Fruit fly (Drosophila melanogaster) whole organism, embryonic: ENCODE data around the gene CG7568.

Experiments
- Blimp-1 ChIP-seq: fragments of 200-800 bp; sonication (Bioruptor generic); optimal IDR thresholded peaks from 3 replicates; lab custom pipeline; 2018; ENCODE audit warnings: missing biosample characterization, missing genetic modification characterization, mild to moderate bottlenecking, moderate library complexity, missing genetic modification reagents
- CG11696 ChIP-seq: fragments of 200-800 bp; sonication (Bioruptor generic); IDR thresholded peaks from 2 replicates; pipeline ENCODE4 v1.3.6; 2022; ENCODE audit warnings: missing biosample characterization, missing genetic modification characterization
- CG14710 ChIP-seq: fragments of 200-800 bp; sonication (Bioruptor generic); optimal IDR thresholded peaks from 3 replicates; lab custom pipeline; 2019; ENCODE audit warnings: missing biosample characterization, mild to moderate bottlenecking, missing genetic modification characterization, moderate library complexity
- CG15514 ChIP-seq: fragments of 200-800 bp; sonication (Bioruptor generic); optimal IDR thresholded peaks from 3 replicates; lab custom pipeline; 2017; ENCODE audit warnings: missing biosample characterization, missing genetic modification characterization, mild to moderate bottlenecking, moderate library complexity, missing genetic modification reagents
- CG16815 ChIP-seq: fragments of 200-800 bp; sonication (Bioruptor generic); optimal IDR thresholded peaks from 3 replicates; lab custom pipeline; 2017; ENCODE audit warnings: missing biosample characterization, mild to moderate bottlenecking, missing genetic modification characterization
- CG17328 ChIP-seq: fragments of 200-800 bp; sonication (Bioruptor generic); IDR thresholded peaks from 2 replicates; pipeline ENCODE4 v1.3.6; 2022; ENCODE audit warnings: missing biosample characterization, missing genetic modification characterization
- CG17361 ChIP-seq: fragments of 200-800 bp; sonication (Bioruptor generic); IDR thresholded peaks from 3 replicates; pipeline ENCODE4 v1.3.6; 2022; ENCODE audit warnings: missing biosample characterization, missing genetic modification characterization
- CG17912 ChIP-seq: fragments of 200-800 bp; sonication (Bioruptor generic); optimal IDR thresholded peaks from 2 replicates; lab custom pipeline; 2018; ENCODE audit warnings: missing biosample characterization, mild to moderate bottlenecking, missing genetic modification characterization
- CG30431 ChIP-seq: fragments of 200-800 bp; sonication (Bioruptor generic); optimal IDR thresholded peaks from 2 replicates; lab custom pipeline; 2017; ENCODE audit warnings: missing biosample characterization, missing genetic modification characterization
- CG31441 ChIP-seq: fragments of 200-800 bp; sonication (Bioruptor generic); IDR thresholded peaks from 2 replicates; pipeline ENCODE4 v1.3.6; 2022; ENCODE audit warnings: missing biosample characterization, missing genetic modification characterization
- CG3838 ChIP-seq: fragments of 200-800 bp; sonication (Bioruptor generic); optimal IDR thresholded peaks from 3 replicates; lab custom pipeline; 2016; ENCODE audit warnings: missing biosample characterization, missing genetic modification characterization
- CG4424 ChIP-seq: fragments of 200-800 bp; sonication (Bioruptor generic); optimal IDR thresholded peaks from 3 replicates; lab custom pipeline; 2016; ENCODE audit warnings: missing biosample characterization, missing genetic modification characterization
- CG6654 ChIP-seq: fragments of 200-800 bp; sonication (Bioruptor generic); optimal IDR thresholded peaks from 2 replicates; lab custom pipeline; 2017; ENCODE audit warnings: missing biosample characterization, mild to moderate bottlenecking, missing genetic modification characterization
- CG8359 ChIP-seq: fragments of 200-800 bp; sonication (Bioruptor generic); optimal IDR thresholded peaks from 2 replicates; lab custom pipeline; 2017; ENCODE audit warnings: missing biosample characterization, mild to moderate bottlenecking, missing genetic modification characterization, borderline replicate concordance
- Camta ChIP-seq: fragments of 200-800 bp; sonication (Bioruptor generic); optimal IDR thresholded peaks from 2 replicates; lab custom pipeline; 2016; ENCODE audit warnings: missing biosample characterization, missing genetic modification characterization
- CoRest ChIP-seq: fragments of 200-800 bp; sonication (Bioruptor generic); optimal IDR thresholded peaks from 3 replicates; lab custom pipeline; 2018; ENCODE audit warnings: missing biosample characterization, mild to moderate bottlenecking, missing genetic modification characterization, moderate library complexity
- D19A ChIP-seq: fragments of 200-800 bp; optimal IDR thresholded peaks from 3 replicates; lab custom pipeline; 2019; ENCODE audit warnings: missing biosample characterization, mild to moderate bottlenecking, missing genetic modification characterization, moderate library complexity
- Dref ChIP-seq: fragments of 200-800 bp; sonication (Bioruptor generic); IDR thresholded peaks from 2 replicates; pipeline ENCODE4 v1.3.6; 2022; ENCODE audit warnings: missing biosample characterization, missing genetic modification characterization
- Eip74EF ChIP-seq, 2 experiments: fragments of 200-800 bp in 1 of 2; fragments of >200 bp in 1 of 2; sonication (Bioruptor generic) in 1 of 2; optimal IDR thresholded peaks; 2 replicates each; lab custom pipeline; 2017 to 2019; ENCODE audit warnings: missing biosample characterization in 2 of 2, missing genetic modification characterization in 2 of 2, mild to moderate bottlenecking in 1 of 2, moderate library complexity in 1 of 2
- HLH54F ChIP-seq: fragments of 200-800 bp; sonication (Bioruptor generic); optimal IDR thresholded peaks from 3 replicates; lab custom pipeline; 2016; ENCODE audit warnings: missing biosample characterization, missing genetic modification characterization
- Jarid2 ChIP-seq: fragments of 200-800 bp; sonication (Bioruptor generic); optimal IDR thresholded peaks from 3 replicates; lab custom pipeline; 2017; ENCODE audit warnings: mild to moderate bottlenecking, missing biosample characterization, missing genetic modification reagents, missing genetic modification characterization
- Lpt ChIP-seq: fragments of >200 bp; optimal IDR thresholded peaks from 2 replicates; lab custom pipeline; 2018; ENCODE audit warnings: missing biosample characterization, missing genetic modification characterization
- Mes4 ChIP-seq: fragments of 200-800 bp; sonication (Bioruptor generic); optimal IDR thresholded peaks from 2 replicates; lab custom pipeline; 2016; ENCODE audit warnings: missing biosample characterization, missing genetic modification characterization
- Opbp ChIP-seq: fragments of 200-800 bp; sonication (Bioruptor generic); IDR thresholded peaks from 3 replicates; pipeline ENCODE4 v1.3.6; 2022; ENCODE audit warnings: missing biosample characterization, missing genetic modification characterization; ENCODE audit not compliant: partially characterized antibody
- Ravus ChIP-seq: fragments of 200-800 bp; sonication (Bioruptor generic); IDR thresholded peaks from 2 replicates; pipeline ENCODE4 v1.3.6; 2022; ENCODE audit warnings: missing biosample characterization, missing genetic modification characterization
- Sry-β ChIP-seq: fragments of 200-800 bp; sonication (Bioruptor generic); optimal IDR thresholded peaks from 2 replicates; lab custom pipeline; 2018; ENCODE audit warnings: missing biosample characterization, mild to moderate bottlenecking, missing genetic modification characterization, moderate library complexity
- Stat92E ChIP-seq, 3 experiments: fragments of >200 bp in 2 of 3; fragments of 200-800 bp in 1 of 3; sonication (Bioruptor generic) in 1 of 3; optimal IDR thresholded peaks; 2 replicates each; lab custom pipeline; 2017 to 2019; ENCODE audit warnings: missing biosample characterization in 3 of 3, missing genetic modification characterization in 3 of 3, mild to moderate bottlenecking in 1 of 3, moderate library complexity in 1 of 3
- ac ChIP-seq: fragments of 200-800 bp; sonication (Bioruptor generic); optimal IDR thresholded peaks from 3 replicates; lab custom pipeline; 2017; ENCODE audit warnings: missing biosample characterization, mild to moderate bottlenecking, missing genetic modification characterization
- az2 ChIP-seq: fragments of 200-800 bp; sonication (Bioruptor generic); optimal IDR thresholded peaks from 3 replicates; lab custom pipeline; 2016; ENCODE audit warnings: missing biosample characterization, missing genetic modification characterization
- bsh ChIP-seq, 2 experiments: fragments of 200-800 bp; sonication (Bioruptor generic); optimal IDR thresholded peaks; 2 replicates each; lab custom pipeline; 2017 to 2018; ENCODE audit warnings: mild to moderate bottlenecking in 2 of 2, missing biosample characterization in 2 of 2, missing genetic modification characterization in 2 of 2, moderate library complexity in 1 of 2
- cg ChIP-seq: fragments of 200-800 bp; sonication (Bioruptor generic); optimal IDR thresholded peaks from 3 replicates; lab custom pipeline; 2019; ENCODE audit warnings: missing biosample characterization, mild to moderate bottlenecking, missing genetic modification characterization, moderate library complexity
- chinmo ChIP-seq: fragments of 200-800 bp; sonication (Bioruptor generic); IDR thresholded peaks from 4 replicates; pipeline ENCODE4 v1.3.6; 2022; ENCODE audit warnings: missing biosample characterization, missing genetic modification characterization; ENCODE audit not compliant: partially characterized antibody
- chm ChIP-seq: fragments of 200-800 bp; sonication (Bioruptor generic); IDR thresholded peaks from 2 replicates; pipeline ENCODE4 v1.3.6; 2022; ENCODE audit warnings: missing biosample characterization, missing genetic modification characterization
- crc ChIP-seq: fragments of 200-800 bp; sonication (Bioruptor generic); optimal IDR thresholded peaks from 2 replicates; lab custom pipeline; 2016; ENCODE audit warnings: missing biosample characterization, missing genetic modification characterization
- croc ChIP-seq: fragments of 200-800 bp; sonication (Bioruptor generic); conservative IDR thresholded peaks from 3 replicates; pipeline ENCODE4 v1.3.6; 2022; ENCODE audit warnings: missing biosample characterization, missing genetic modification characterization
- ems ChIP-seq: fragments of 200-800 bp; sonication (Bioruptor generic); optimal IDR thresholded peaks from 3 replicates; lab custom pipeline; 2016; ENCODE audit warnings: missing biosample characterization, missing genetic modification characterization
- her ChIP-seq: fragments of 200-800 bp; sonication (Bioruptor generic); optimal IDR thresholded peaks from 2 replicates; lab custom pipeline; 2016; ENCODE audit warnings: missing biosample characterization, missing genetic modification characterization
- luna ChIP-seq: fragments of 200-800 bp; sonication (Bioruptor generic); optimal IDR thresholded peaks from 2 replicates; lab custom pipeline; 2016; ENCODE audit warnings: missing biosample characterization, missing genetic modification characterization
- nerfin-1 ChIP-seq: fragments of 200-800 bp; sonication (Bioruptor generic); optimal IDR thresholded peaks from 3 replicates; lab custom pipeline; 2019; ENCODE audit warnings: missing biosample characterization, mild to moderate bottlenecking, missing genetic modification characterization, moderate library complexity
- nerfin-2 ChIP-seq: fragments of 200-800 bp; sonication (Bioruptor generic); IDR thresholded peaks from 2 replicates; pipeline ENCODE4 v1.3.6; 2022; ENCODE audit warnings: missing biosample characterization, missing genetic modification characterization; ENCODE audit not compliant: partially characterized antibody
- pb ChIP-seq: fragments of 200-800 bp; sonication (Bioruptor generic); optimal IDR thresholded peaks from 3 replicates; lab custom pipeline; 2016; ENCODE audit warnings: missing biosample characterization, missing genetic modification characterization
- sc ChIP-seq, 3 experiments: fragments of >200 bp in 2 of 3; fragments of 200-800 bp in 1 of 3; sonication (Bioruptor generic) in 1 of 3; optimal IDR thresholded peaks; 2 replicates in 2 of 3; 3 replicates in 1 of 3; lab custom pipeline; 2017; ENCODE audit warnings: mild to moderate bottlenecking in 1 of 3, missing biosample characterization in 1 of 3, missing genetic modification characterization in 1 of 3, missing genetic modification reagents in 1 of 3
- slp2 ChIP-seq: fragments of 200-800 bp; sonication (Bioruptor generic); optimal IDR thresholded peaks from 2 replicates; lab custom pipeline; 2016; ENCODE audit warnings: missing biosample characterization, missing genetic modification characterization
- tap ChIP-seq: fragments of 200-800 bp; optimal IDR thresholded peaks from 3 replicates; lab custom pipeline; 2019; ENCODE audit warnings: missing biosample characterization, mild to moderate bottlenecking, missing genetic modification characterization, moderate library complexity
- tgo ChIP-seq: fragments of 200-800 bp; sonication (Bioruptor generic); IDR thresholded peaks from 3 replicates; pipeline ENCODE4 v1.3.6; 2022; ENCODE audit warnings: missing biosample characterization, missing genetic modification characterization
- toy ChIP-seq: fragments of 200-800 bp; sonication (Bioruptor generic); IDR thresholded peaks from 2 replicates; pipeline ENCODE4 v1.3.6; 2022; ENCODE audit warnings: missing biosample characterization, missing genetic modification characterization
- tup ChIP-seq: fragments of 200-800 bp; sonication (Bioruptor generic); optimal IDR thresholded peaks from 2 replicates; lab custom pipeline; 2016; ENCODE audit warnings: missing biosample characterization, mild to moderate bottlenecking, missing genetic modification characterization, moderate library complexity
- tx ChIP-seq: fragments of 200-800 bp; sonication (Bioruptor generic); optimal IDR thresholded peaks from 2 replicates; lab custom pipeline; 2016; ENCODE audit warnings: missing biosample characterization, missing genetic modification characterization
- unpg ChIP-seq: fragments of 200-800 bp; sonication (Bioruptor generic); optimal IDR thresholded peaks from 3 replicates; lab custom pipeline; 2018; ENCODE audit warnings: missing biosample characterization, mild to moderate bottlenecking, missing genetic modification characterization, moderate library complexity

Gene CG7568

DNA sequence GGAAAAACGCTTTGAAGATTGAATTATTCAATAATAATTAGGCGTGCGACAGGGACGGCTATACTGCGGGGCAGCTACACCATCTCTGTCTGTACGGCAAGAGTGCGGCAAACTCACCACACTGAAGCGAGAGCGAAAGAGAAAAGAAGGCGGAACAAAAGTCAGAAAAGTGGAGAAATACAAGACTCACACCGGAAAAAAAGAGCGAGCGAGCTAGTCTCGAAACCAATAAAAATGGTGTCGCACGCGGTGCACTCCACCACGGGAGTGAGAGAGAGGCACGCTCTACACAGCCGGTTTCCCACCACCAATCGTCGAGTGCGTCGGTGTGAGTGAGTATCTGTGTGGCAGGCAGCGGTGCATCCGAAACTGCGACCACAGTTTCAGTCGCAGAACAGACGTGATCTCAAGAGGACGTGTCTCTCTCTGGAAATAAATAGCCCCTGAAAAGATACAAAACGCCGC, 44.6 kb downstream of the CG7568 start, which contains the start of gene Dr (continued):
- TF ChIP-seq chm (GFP tag; lab: Robert Waterston, UW) (0 out of 2 replicates have a peak, but pooled peaks have one; percentile 37), slp2 (GFP tag; lab: Kevin White, UChicago) (no peak), tup (GFP tag; lab: Kevin White, UChicago) (no peak), Lpt (GFP tag; lab: Kevin White, UChicago) (no peak), sc (optimal IDR thresholded peaks at IDR 0.05; lab: Kevin White, UChicago) (no peak), sc (GFP tag; optimal IDR thresholded peaks at IDR 0.05; lab: Kevin White, UChicago) (no peak), CG3838 (GFP tag; lab: Kevin White, UChicago) (no peak), toy (GFP tag; lab: Robert Waterston, UW) (no peak), Sry-β (no peak), cg (GFP tag; lab: Kevin White, UChicago) (peak; percentile 97), CG14710 (no peak), unpg (peak; percentile 25), Blimp-1 (GFP tag; lab: Kevin White, UChicago) (no peak), luna (GFP tag; lab: Kevin White, UChicago) (no peak), CG16815 (no peak), CG17361 (GFP tag; lab: Robert Waterston, UW) (no peak), CG17912 (no peak), Opbp (GFP tag; lab: Robert Waterston, UW) (0 out of 3 replicates have a peak, but pooled peaks have one; percentile 51), ac (GFP tag; lab: Kevin White, UChicago) (no peak), tgo (GFP tag; lab: Robert Waterston, UW) (no peak), Mes4 (no peak), nerfin-1 (tag; lab: Kevin White, UChicago) (peak; percentile 20), crc (GFP tag; lab: Kevin White, UChicago) (no peak), Jarid2 (GFP tag; lab: Kevin White, UChicago) (peak; percentile 91), az2 (GFP tag; lab: Kevin White, UChicago) (no peak), CG31441 (GFP tag; lab: Robert Waterston, UW) (no peak), croc (no peak), her (no peak), Dref (GFP tag; lab: Robert Waterston, UW) (no peak), CG30431 (GFP tag; lab: Kevin White, UChicago) (no peak), CG8359 (GFP tag; lab: Kevin White, UChicago) (peak; percentile 0), Stat92E (GFP tag; optimal IDR thresholded peaks at IDR 0.05; lab: Kevin White, UChicago) (no peak), Eip74EF (GFP tag; optimal IDR thresholded peaks at IDR 0.05; lab: Kevin White, UChicago) (no peak), pb (peak; percentile 9), bsh (GFP tag; optimal IDR thresholded peaks at IDR 0.05; lab: Kevin White, UChicago) (no peak), CG11696 (GFP tag; lab: Robert Waterston, UW) (no peak), CG15514 (GFP tag; lab: Kevin White, UChicago) (no peak), tx (GFP tag; lab: Kevin White, UChicago) (no peak), CG4424 (GFP tag; lab: Kevin White, UChicago) (no peak), chinmo (GFP tag; lab: Robert Waterston, UW) (peak; percentile 92), CoRest (tag; lab: Kevin White, UChicago) (peak; percentile 73), HLH54F (GFP tag; lab: Kevin White, UChicago) (no peak), nerfin-2 (GFP tag; lab: Robert Waterston, UW) (no peak), tap (tag; lab: Kevin White, UChicago) (no peak), Ravus (GFP tag; lab: Robert Waterston, UW) (no peak), Camta (no peak), ems (GFP tag; lab: Kevin White, UChicago) (no peak), CG6654 (GFP tag; lab: Kevin White, UChicago) (peak; percentile 68), D19A (tag; lab: Kevin White, UChicago) (peak; percentile 15), CG17328 (GFP tag; lab: Robert Waterston, UW) (peak; percentile 45; the same call in 1 of the 2 replicates)
